Fruit fly (Drosophila melanogaster) whole organism, embryonic: ENCODE measurements around the gene mRpS11.

Source experiments
- Antp ChIP-seq: fragments of 200-800 bp; sonication (Bioruptor generic); optimal IDR thresholded peaks from 3 replicates; lab custom pipeline; 2016; ENCODE audit warnings: missing biosample characterization, missing genetic modification characterization
- CG10321 ChIP-seq: fragments of 200-800 bp; sonication (Bioruptor generic); IDR thresholded peaks from 2 replicates; pipeline ENCODE4 v1.3.6; 2022; ENCODE audit warnings: missing biosample characterization, missing genetic modification characterization
- CG11085 ChIP-seq: fragments of 200-800 bp; sonication (Bioruptor generic); IDR thresholded peaks from 2 replicates; pipeline ENCODE4 v1.3.6; 2022; ENCODE audit warnings: missing biosample characterization, missing genetic modification characterization
- CG12236 ChIP-seq: fragments of 200-800 bp; sonication (Bioruptor generic); optimal IDR thresholded peaks from 2 replicates; lab custom pipeline; 2016; ENCODE audit warnings: missing biosample characterization, missing genetic modification characterization
- CG12744 ChIP-seq: fragments of 200-800 bp; sonication (Bioruptor generic); optimal IDR thresholded peaks from 2 replicates; lab custom pipeline; 2016; ENCODE audit warnings: missing biosample characterization, missing genetic modification characterization
- CG15514 ChIP-seq: fragments of 200-800 bp; sonication (Bioruptor generic); optimal IDR thresholded peaks from 3 replicates; lab custom pipeline; 2017; ENCODE audit warnings: missing biosample characterization, missing genetic modification characterization, mild to moderate bottlenecking, moderate library complexity, missing genetic modification reagents
- CG17328 ChIP-seq: fragments of 200-800 bp; sonication (Bioruptor generic); IDR thresholded peaks from 2 replicates; pipeline ENCODE4 v1.3.6; 2022; ENCODE audit warnings: missing biosample characterization, missing genetic modification characterization
- CG17612 ChIP-seq: fragments of 200-800 bp; sonication (Bioruptor generic); IDR thresholded peaks from 2 replicates; pipeline ENCODE4 v1.3.6; 2022; ENCODE audit warnings: missing biosample characterization, missing genetic modification characterization
- CG17829 ChIP-seq: fragments of 200-800 bp; optimal IDR thresholded peaks from 2 replicates; lab custom pipeline; 2019; ENCODE audit warnings: missing biosample characterization, mild to moderate bottlenecking, missing genetic modification characterization, moderate library complexity
- CG17912 ChIP-seq: fragments of 200-800 bp; sonication (Bioruptor generic); optimal IDR thresholded peaks from 2 replicates; lab custom pipeline; 2018; ENCODE audit warnings: missing biosample characterization, mild to moderate bottlenecking, missing genetic modification characterization
- CG2116 ChIP-seq: fragments of 200-800 bp; sonication (Bioruptor generic); optimal IDR thresholded peaks from 3 replicates; lab custom pipeline; 2018; ENCODE audit warnings: missing biosample characterization, mild to moderate bottlenecking, missing genetic modification characterization
- CG2678 ChIP-seq: fragments of 200-800 bp; sonication (Bioruptor generic); optimal IDR thresholded peaks from 3 replicates; lab custom pipeline; 2019; ENCODE audit warnings: missing biosample characterization, mild to moderate bottlenecking, missing genetic modification characterization, moderate library complexity
- CG31388 ChIP-seq: fragments of 200-800 bp; sonication (Bioruptor generic); optimal IDR thresholded peaks from 2 replicates; lab custom pipeline; 2016; ENCODE audit warnings: missing biosample characterization, missing genetic modification characterization
- CG33213 ChIP-seq: fragments of 200-800 bp; sonication (Bioruptor generic); optimal IDR thresholded peaks from 3 replicates; lab custom pipeline; 2016; ENCODE audit warnings: missing biosample characterization, missing genetic modification characterization
- CG3726 ChIP-seq: fragments of 200-800 bp; sonication (Bioruptor generic); IDR thresholded peaks from 3 replicates; pipeline ENCODE4, ENCODE4 v1.3.6; 2022; ENCODE audit warnings: missing biosample characterization, missing genetic modification characterization
- CG3847 ChIP-seq: fragments of 200-800 bp; sonication (Bioruptor generic); IDR thresholded peaks from 2 replicates; pipeline ENCODE4 v1.3.6; 2022; ENCODE audit warnings: missing biosample characterization, missing genetic modification characterization
- CG4820 ChIP-seq: fragments of 200-800 bp; sonication (Bioruptor generic); optimal IDR thresholded peaks from 3 replicates; lab custom pipeline; 2016; ENCODE audit warnings: missing biosample characterization, missing genetic modification characterization
- CG5245 ChIP-seq: fragments of 200-800 bp; sonication (Bioruptor generic); optimal IDR thresholded peaks from 3 replicates; lab custom pipeline; 2016; ENCODE audit warnings: missing biosample characterization, missing genetic modification characterization
- CG7786 ChIP-seq: fragments of 200-800 bp; sonication (Bioruptor generic); optimal IDR thresholded peaks from 2 replicates; lab custom pipeline; 2016; ENCODE audit warnings: missing biosample characterization, missing genetic modification characterization
- CG7987 ChIP-seq: fragments of 200-800 bp; sonication (Bioruptor generic); optimal IDR thresholded peaks from 2 replicates; lab custom pipeline; 2018; ENCODE audit warnings: missing biosample characterization, mild to moderate bottlenecking, missing genetic modification characterization, moderate library complexity
- CG9437 ChIP-seq: fragments of 200-800 bp; sonication (Bioruptor generic); optimal IDR thresholded peaks from 2 replicates; lab custom pipeline; 2018; ENCODE audit warnings: missing biosample characterization, mild to moderate bottlenecking, missing genetic modification characterization
- Chrac-16 ChIP-seq: fragments of 200-800 bp; sonication (Bioruptor generic); optimal IDR thresholded peaks from 3 replicates; lab custom pipeline; 2016; ENCODE audit warnings: missing biosample characterization, missing genetic modification characterization
- CoRest ChIP-seq: fragments of 200-800 bp; sonication (Bioruptor generic); optimal IDR thresholded peaks from 3 replicates; lab custom pipeline; 2018; ENCODE audit warnings: missing biosample characterization, mild to moderate bottlenecking, missing genetic modification characterization, moderate library complexity
- Dip2 ChIP-seq: fragments of 200-800 bp; sonication (Bioruptor generic); IDR thresholded peaks from 2 replicates; pipeline ENCODE4 v1.3.6; 2022; ENCODE audit warnings: missing biosample characterization, missing genetic modification characterization
- HmgD ChIP-seq: fragments of 200-800 bp; sonication (Bioruptor generic); optimal IDR thresholded peaks from 3 replicates; lab custom pipeline; 2016; ENCODE audit warnings: missing biosample characterization, missing genetic modification characterization
- Hmx ChIP-seq: fragments of 200-800 bp; sonication (Bioruptor generic); optimal IDR thresholded peaks from 2 replicates; lab custom pipeline; 2016; ENCODE audit warnings: missing biosample characterization, missing genetic modification characterization
- Ptx1 ChIP-seq: fragments of 200-800 bp; sonication (Bioruptor generic); IDR thresholded peaks from 2 replicates; pipeline ENCODE4 v1.3.6; 2022; ENCODE audit warnings: missing biosample characterization, missing genetic modification characterization
- Rx ChIP-seq: fragments of 200-800 bp; sonication (Bioruptor generic); IDR thresholded peaks from 2 replicates; pipeline ENCODE4 v1.3.6; 2022; ENCODE audit warnings: missing biosample characterization, missing genetic modification characterization
- Spps ChIP-seq: fragments of 200-800 bp; sonication (Bioruptor generic); optimal IDR thresholded peaks from 2 replicates; lab custom pipeline; 2018; ENCODE audit warnings: missing biosample characterization, mild to moderate bottlenecking, missing genetic modification characterization
- Vsx1 ChIP-seq: fragments of 200-800 bp; sonication (Bioruptor generic); optimal IDR thresholded peaks from 2 replicates; lab custom pipeline; 2017; ENCODE audit warnings: missing biosample characterization, mild to moderate bottlenecking, missing genetic modification characterization, missing genetic modification reagents
- ac ChIP-seq: fragments of 200-800 bp; sonication (Bioruptor generic); optimal IDR thresholded peaks from 3 replicates; lab custom pipeline; 2017; ENCODE audit warnings: missing biosample characterization, mild to moderate bottlenecking, missing genetic modification characterization
- amos ChIP-seq: fragments of 200-800 bp; sonication (Bioruptor generic); IDR thresholded peaks from 2 replicates; pipeline ENCODE4 v1.3.6; 2022; ENCODE audit warnings: missing biosample characterization, missing genetic modification characterization; ENCODE audit not compliant: partially characterized antibody
- az2 ChIP-seq: fragments of 200-800 bp; sonication (Bioruptor generic); optimal IDR thresholded peaks from 3 replicates; lab custom pipeline; 2016; ENCODE audit warnings: missing biosample characterization, missing genetic modification characterization
- caup ChIP-seq: fragments of 200-800 bp; sonication (Bioruptor generic); optimal IDR thresholded peaks from 3 replicates; lab custom pipeline; 2017; ENCODE audit warnings: missing biosample characterization, mild to moderate bottlenecking, missing genetic modification characterization, moderate library complexity; ENCODE audit not compliant: severe bottlenecking
- da ChIP-seq: fragments of 200-800 bp; sonication (Bioruptor generic); optimal IDR thresholded peaks from 2 replicates; lab custom pipeline; 2016; ENCODE audit warnings: missing biosample characterization, missing genetic modification characterization
- disco-r ChIP-seq: fragments of 200-800 bp; sonication (Bioruptor generic); optimal IDR thresholded peaks from 2 replicates; lab custom pipeline; 2016; ENCODE audit warnings: missing biosample characterization, missing genetic modification characterization
- dm ChIP-seq: fragments of 200-800 bp; sonication (Bioruptor generic); optimal IDR thresholded peaks from 3 replicates; lab custom pipeline; 2016; ENCODE audit warnings: missing biosample characterization, missing genetic modification characterization
- dysf ChIP-seq: fragments of 200-800 bp; sonication (Bioruptor generic); IDR thresholded peaks from 3 replicates; pipeline ENCODE4 v1.3.6; 2022; ENCODE audit warnings: missing biosample characterization, missing genetic modification characterization
- eve ChIP-seq, 2 experiments: fragments of >200 bp; optimal IDR thresholded peaks; 2 replicates each; lab custom pipeline; 2017; ENCODE audit warnings: missing biosample characterization in 2 of 2, missing genetic modification characterization in 2 of 2
- ftz-f1 ChIP-seq: fragments of 200-800 bp; sonication (Bioruptor generic); optimal IDR thresholded peaks from 2 replicates; lab custom pipeline; 2016; ENCODE audit warnings: missing biosample characterization, missing genetic modification characterization
- hth ChIP-seq: fragments of >200 bp; optimal IDR thresholded peaks from 2 replicates; lab custom pipeline; 2017; ENCODE audit warnings: inconsistent platforms
- kni ChIP-seq: fragments of 200-800 bp; sonication (Bioruptor generic); optimal IDR thresholded peaks from 3 replicates; lab custom pipeline; 2017; ENCODE audit warnings: mild to moderate bottlenecking, missing biosample characterization, missing genetic modification reagents, missing genetic modification characterization
- lov ChIP-seq, 2 experiments: fragments of 200-800 bp in 1 of 2; fragments of >200 bp in 1 of 2; sonication (Bioruptor generic) in 1 of 2; IDR thresholded peaks in 1 of 2; optimal IDR thresholded peaks in 1 of 2; 2 replicates in 1 of 2; 3 replicates in 1 of 2; pipeline versions ENCODE4 v1.3.6 to Lab custom; 2017 to 2022; ENCODE audit warnings: missing biosample characterization in 1 of 2, missing genetic modification characterization in 1 of 2
- odd ChIP-seq: fragments of 200-800 bp; sonication (Bioruptor generic); optimal IDR thresholded peaks from 2 replicates; lab custom pipeline; 2017; ENCODE audit warnings: missing biosample characterization, mild to moderate bottlenecking, missing genetic modification characterization
- sima ChIP-seq: fragments of 200-800 bp; sonication (Bioruptor generic); optimal IDR thresholded peaks from 2 replicates; lab custom pipeline; 2016; ENCODE audit warnings: missing biosample characterization, missing genetic modification characterization
- slou ChIP-seq: fragments of 200-800 bp; sonication (Bioruptor generic); optimal IDR thresholded peaks from 3 replicates; lab custom pipeline; 2016; ENCODE audit warnings: missing biosample characterization, missing genetic modification characterization
- sob ChIP-seq: fragments of 200-800 bp; sonication (Bioruptor generic); IDR thresholded peaks from 2 replicates; pipeline ENCODE4 v1.3.6; 2022; ENCODE audit warnings: missing biosample characterization, missing genetic modification characterization
- unpg ChIP-seq: fragments of 200-800 bp; sonication (Bioruptor generic); optimal IDR thresholded peaks from 3 replicates; lab custom pipeline; 2018; ENCODE audit warnings: missing biosample characterization, mild to moderate bottlenecking, missing genetic modification characterization, moderate library complexity
- z ChIP-seq: fragments of 200-800 bp; sonication (Bioruptor generic); IDR thresholded peaks from 3 replicates; pipeline ENCODE4 v1.3.6; 2022; ENCODE audit warnings: missing biosample characterization, missing genetic modification characterization
- zen ChIP-seq: fragments of 200-800 bp; sonication (Bioruptor generic); optimal IDR thresholded peaks from 3 replicates; lab custom pipeline; 2018; ENCODE audit warnings: missing biosample characterization, mild to moderate bottlenecking, missing genetic modification characterization, moderate library complexity

The mRpS11 gene

DNA sequence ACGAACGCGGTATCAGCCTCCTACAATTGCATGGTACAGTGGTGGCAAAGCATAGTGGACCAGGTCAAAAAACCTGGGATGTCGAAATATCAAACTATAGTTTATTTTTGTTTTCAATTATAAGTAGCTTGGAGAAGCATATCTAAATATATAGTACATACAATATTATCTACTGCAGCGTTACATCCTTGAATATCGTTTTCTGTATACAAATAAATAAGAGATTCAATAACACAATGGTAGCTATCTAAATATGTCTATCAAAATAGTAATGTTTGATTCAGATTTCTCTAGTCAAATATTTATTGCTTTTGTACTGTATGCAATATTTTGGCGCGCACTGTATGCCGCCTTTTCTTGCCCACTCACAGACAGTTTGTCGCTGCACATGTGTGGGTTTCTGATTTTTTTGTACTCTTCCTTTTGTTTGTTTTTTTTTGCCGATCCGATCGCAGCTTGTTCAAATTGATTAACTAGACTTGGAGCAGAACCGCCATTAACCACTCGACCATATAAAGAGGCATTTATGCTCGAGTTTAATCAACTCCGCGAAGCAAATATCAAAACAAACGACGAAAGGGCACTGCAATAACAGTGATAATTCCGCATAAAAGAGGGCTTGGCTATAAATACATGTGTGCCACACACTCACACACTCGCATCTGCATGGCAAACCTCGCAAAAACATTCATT, 8.3 kb downstream of the mRpS11 start (continued):
- TF ChIP-seq Ptx1 (GFP tag; lab: Robert Waterston, UW) = peak; percentile 96
- TF ChIP-seq hth (lab: Kevin White, UChicago) = no peak
- peak; percentile 94 for TF ChIP-seq Spps (tag; lab: Kevin White, UChicago)
- TF ChIP-seq CG5245 = peak; percentile 91
- TF ChIP-seq CG2678 = peak; percentile 97
- peak; percentile 95 for TF ChIP-seq dysf (GFP tag; lab: Robert Waterston, UW)
- peak; percentile 90 for TF ChIP-seq CG12744 (GFP tag; lab: Kevin White, UChicago)
- TF ChIP-seq CG7786 = peak; percentile 88
- TF ChIP-seq Rx = peak; percentile 91
- TF ChIP-seq kni (GFP tag; lab: Kevin White, UChicago) = peak; percentile 69
- TF ChIP-seq CG11085 (GFP tag; lab: Robert Waterston, UW) = peak; percentile 69
- peak; percentile 41; the same call in 1 of the 2 replicates for TF ChIP-seq Dip2 (GFP tag; lab: Robert Waterston, UW)
- TF ChIP-seq CG7987 (GFP tag; lab: Kevin White, UChicago) = peak; percentile 79
- peak; percentile 89 for TF ChIP-seq disco-r (GFP tag; lab: Kevin White, UChicago)
- peak; percentile 9 for TF ChIP-seq HmgD (GFP tag; lab: Kevin White, UChicago)
- peak; percentile 94 for TF ChIP-seq caup (GFP tag; lab: Kevin White, UChicago)
- TF ChIP-seq CG3726 (GFP tag; lab: Robert Waterston, UW) = peak; percentile 87
- peak; percentile 68 for TF ChIP-seq dm (GFP tag; lab: Kevin White, UChicago)
- TF ChIP-seq amos (GFP tag; lab: Robert Waterston, UW) = no peak
- peak; percentile 96 for TF ChIP-seq CG17829 (tag; lab: Kevin White, UChicago)
- TF ChIP-seq CG3847 (GFP tag; lab: Robert Waterston, UW) = peak; percentile 88
- peak; percentile 91 for TF ChIP-seq sob (GFP tag; lab: Robert Waterston, UW)
- peak; percentile 88 for TF ChIP-seq CG2116
- peak; percentile 96 for TF ChIP-seq az2 (GFP tag; lab: Kevin White, UChicago)
- peak; percentile 67; the same call in 1 of the 2 replicates for TF ChIP-seq CG10321 (GFP tag; lab: Robert Waterston, UW)
- peak; percentile 94 for TF ChIP-seq Chrac-16 (GFP tag; lab: Kevin White, UChicago)
- peak; percentile 79 for TF ChIP-seq CG17912 (GFP tag; lab: Kevin White, UChicago)
- peak; percentile 80 for TF ChIP-seq CG15514 (GFP tag; lab: Kevin White, UChicago)
- peak; percentile 73 for TF ChIP-seq CG31388 (GFP tag; lab: Kevin White, UChicago)
- TF ChIP-seq CG33213 (GFP tag; lab: Kevin White, UChicago) = peak; percentile 64
- TF ChIP-seq Antp = peak; percentile 88
- TF ChIP-seq CG12236 (GFP tag; lab: Kevin White, UChicago) = peak; percentile 80
- TF ChIP-seq CG9437 (GFP tag; lab: Kevin White, UChicago) = peak; percentile 94
- TF ChIP-seq ftz-f1 (GFP tag; lab: Kevin White, UChicago) = peak; percentile 33
- TF ChIP-seq slou (GFP tag; lab: Kevin White, UChicago) = peak; percentile 92
- peak; percentile 97 for TF ChIP-seq odd (GFP tag; lab: Kevin White, UChicago)
- TF ChIP-seq unpg (GFP tag; lab: Kevin White, UChicago) = peak; percentile 97
- TF ChIP-seq CG4820 (GFP tag; lab: Kevin White, UChicago) = peak; percentile 93
- peak; percentile 85 for TF ChIP-seq ac (GFP tag; lab: Kevin White, UChicago)
- peak; percentile 94 for TF ChIP-seq CG17328 (GFP tag; lab: Robert Waterston, UW)
- TF ChIP-seq zen (tag; lab: Kevin White, UChicago) = peak; percentile 82
- no peak for TF ChIP-seq eve (GFP tag; optimal IDR thresholded peaks at IDR 0.05; lab: Kevin White, UChicago)
- peak; percentile 81 for TF ChIP-seq da (GFP tag; lab: Kevin White, UChicago)
- TF ChIP-seq CG17612 (GFP tag; lab: Robert Waterston, UW) = peak; percentile 81
- peak; percentile 82 for TF ChIP-seq sima (GFP tag; lab: Kevin White, UChicago)
- TF ChIP-seq Hmx (GFP tag; lab: Kevin White, UChicago) = peak; percentile 83
- TF ChIP-seq CoRest = peak; percentile 96
- TF ChIP-seq z (GFP tag; lab: Robert Waterston, UW) = peak; percentile 74; the same call in 2 of the 3 replicates
- no peak for TF ChIP-seq lov (optimal IDR thresholded peaks at IDR 0.05; lab: Kevin White, UChicago)
- peak; percentile 90 for TF ChIP-seq lov (GFP tag; IDR thresholded peaks at IDR 0.05; lab: Robert Waterston, UW)
- TF ChIP-seq Vsx1 = peak; percentile 92
